Worm (Caenorhabditis elegans) whole organism, young adult: ENCODE measurements around the gene B0238.15.

Experiments
- C17E4.6 ChIP-seq: fragments of 200-800 bp; sonication (Bioruptor generic); IDR thresholded peaks from 2 replicates; pipeline ENCODE4 v1.3.6; 2022; ENCODE audit warnings: missing genetic modification reagents, missing genetic modification characterization, missing compliant biosample characterization
- D2030.7 ChIP-seq: fragments of 200-800 bp; sonication (Bioruptor generic); IDR thresholded peaks from 2 replicates; pipeline ENCODE4 v1.3.6; 2022; ENCODE audit warnings: missing genetic modification reagents, missing genetic modification characterization, missing compliant biosample characterization
- F39B2.1 ChIP-seq: fragments of 200-800 bp; sonication (Bioruptor generic); IDR thresholded peaks from 2 replicates; pipeline ENCODE4 v1.3.6; 2022; ENCODE audit warnings: missing genetic modification reagents, missing genetic modification characterization, missing compliant biosample characterization
- F57A8.1 ChIP-seq: fragments of 200-800 bp; sonication (Bioruptor generic); optimal IDR thresholded peaks from 2 replicates; lab custom pipeline; 2018; ENCODE audit warnings: mild to moderate bottlenecking, missing genetic modification characterization, moderate library complexity, missing compliant biosample characterization
- K11D2.4 ChIP-seq: fragments of 200-800 bp; sonication (Bioruptor generic); IDR thresholded peaks from 2 replicates; pipeline ENCODE4 v1.3.6; 2022; ENCODE audit warnings: missing genetic modification reagents, missing genetic modification characterization, missing compliant biosample characterization
- Y53G8AR.9 ChIP-seq: fragments of 200-800 bp; sonication (Bioruptor generic); conservative IDR thresholded peaks from 2 replicates; pipeline ENCODE4 v1.3.6; 2022; ENCODE audit warnings: missing genetic modification reagents, missing genetic modification characterization, missing compliant biosample characterization
- Y56A3A.18 ChIP-seq: fragments of 200-800 bp; sonication (Bioruptor generic); IDR thresholded peaks from 2 replicates; pipeline ENCODE4 v1.3.6; 2022; ENCODE audit warnings: missing genetic modification reagents, missing genetic modification characterization, missing compliant biosample characterization
- Y79H2A.3 ChIP-seq: fragments of 200-800 bp; sonication (Bioruptor generic); conservative IDR thresholded peaks from 2 replicates; pipeline ENCODE4 v1.3.6; 2022; ENCODE audit warnings: missing genetic modification reagents, missing genetic modification characterization, missing compliant biosample characterization
- ZK185.1 ChIP-seq: sonication (generic microtip); optimal IDR thresholded peaks from 2 replicates; lab custom pipeline; 2016; ENCODE audit warnings: mild to moderate bottlenecking, missing genetic modification characterization, missing compliant biosample characterization; ENCODE audit not compliant: poor library complexity, severe bottlenecking
- aptf-3 ChIP-seq: fragments of 200-800 bp; sonication (Bioruptor generic); IDR thresholded peaks from 2 replicates; pipeline ENCODE4 v1.3.6; 2022; ENCODE audit warnings: missing genetic modification characterization, missing compliant biosample characterization
- atf-7 ChIP-seq: sonication (generic microtip); optimal IDR thresholded peaks from 2 replicates; lab custom pipeline; 2017; ENCODE audit warnings: mild to moderate bottlenecking, missing genetic modification characterization, missing compliant biosample characterization
- bed-1 ChIP-seq: fragments of 200-800 bp; sonication (Bioruptor generic); IDR thresholded peaks from 2 replicates; pipeline ENCODE4 v1.3.6; 2022; ENCODE audit warnings: missing genetic modification reagents, missing genetic modification characterization, missing compliant biosample characterization
- cebp-1 ChIP-seq, 2 experiments: fragments of 200-800 bp in 1 of 2; sonication (Bioruptor generic) in 1 of 2; sonication (generic microtip) in 1 of 2; IDR thresholded peaks in 1 of 2; optimal IDR thresholded peaks in 1 of 2; 2 replicates each; pipeline versions ENCODE4 v1.3.6 to Lab custom; 2017 to 2022; ENCODE audit warnings: missing compliant biosample characterization in 2 of 2, missing genetic modification characterization in 2 of 2, mild to moderate bottlenecking in 1 of 2, missing genetic modification reagents in 1 of 2, moderate library complexity in 1 of 2
- ceh-40 ChIP-seq: fragments of 200-800 bp; sonication (Bioruptor generic); IDR thresholded peaks from 2 replicates; pipeline ENCODE4 v1.3.6; 2022; ENCODE audit warnings: missing genetic modification characterization, missing compliant biosample characterization
- ceh-91 ChIP-seq: fragments of 200-800 bp; sonication (Bioruptor generic); IDR thresholded peaks from 2 replicates; pipeline ENCODE4 v1.3.6; 2022; ENCODE audit warnings: missing genetic modification reagents, missing genetic modification characterization, missing compliant biosample characterization
- chd-7 ChIP-seq: sonication (generic microtip); optimal IDR thresholded peaks from 2 replicates; lab custom pipeline; 2016; ENCODE audit warnings: mild to moderate bottlenecking, missing genetic modification characterization, moderate library complexity, missing compliant biosample characterization
- dox-1 ChIP-seq: fragments of 200-800 bp; sonication (Bioruptor generic); IDR thresholded peaks from 2 replicates; pipeline ENCODE4 v1.3.6; 2022; ENCODE audit warnings: missing genetic modification reagents, missing genetic modification characterization, missing compliant biosample characterization
- egl-44 ChIP-seq: fragments of 200-800 bp; sonication (Bioruptor generic); IDR thresholded peaks from 2 replicates; pipeline ENCODE4 v1.3.6; 2022; ENCODE audit warnings: missing genetic modification reagents, missing genetic modification characterization, missing compliant biosample characterization
- ekl-4 ChIP-seq: fragments of 200-800 bp; sonication (Bioruptor generic); IDR thresholded peaks from 2 replicates; pipeline ENCODE4 v1.3.6; 2022; ENCODE audit warnings: missing genetic modification reagents, missing genetic modification characterization, missing compliant biosample characterization
- gei-17 ChIP-seq: fragments of 200-800 bp; sonication (Bioruptor generic); optimal IDR thresholded peaks from 2 replicates; lab custom pipeline; 2018; ENCODE audit warnings: mild to moderate bottlenecking, missing genetic modification characterization, missing compliant biosample characterization
- hlh-12 ChIP-seq: sonication (generic microtip); optimal IDR thresholded peaks from 2 replicates; lab custom pipeline; 2016; ENCODE audit warnings: missing genetic modification characterization, missing compliant biosample characterization
- hlh-26 ChIP-seq: fragments of 200-800 bp; sonication (Bioruptor generic); conservative IDR thresholded peaks from 2 replicates; pipeline ENCODE4 v1.3.6; 2022; ENCODE audit warnings: missing genetic modification reagents, missing genetic modification characterization, missing compliant biosample characterization
- hrde-1 ChIP-seq: sonication (generic microtip); optimal IDR thresholded peaks from 2 replicates; lab custom pipeline; 2016; ENCODE audit warnings: missing genetic modification characterization, mild to moderate bottlenecking, missing compliant biosample characterization, moderate library complexity, missing genotype, missing genetic modification reagents, borderline replicate concordance
- lag-1 ChIP-seq: fragments of 200-800 bp; sonication (Bioruptor generic); IDR thresholded peaks from 2 replicates; pipeline ENCODE4 v1.3.6; 2022; ENCODE audit warnings: missing genetic modification reagents, missing genetic modification characterization, missing compliant biosample characterization
- let-607 ChIP-seq, 2 experiments: fragments of 200-800 bp in 1 of 2; sonication (Bioruptor generic) in 1 of 2; sonication (generic microtip) in 1 of 2; optimal IDR thresholded peaks; 2 replicates each; lab custom pipeline; 2016 to 2018; ENCODE audit warnings: mild to moderate bottlenecking in 2 of 2, missing compliant biosample characterization in 2 of 2, missing genetic modification characterization in 2 of 2, moderate library complexity in 2 of 2, missing genotype in 1 of 2
- lin-26 ChIP-seq: fragments of 200-800 bp; sonication (Bioruptor generic); IDR thresholded peaks from 2 replicates; pipeline ENCODE4 v1.3.6; 2022; ENCODE audit warnings: missing genetic modification reagents, missing genetic modification characterization, missing compliant biosample characterization
- lin-54 ChIP-seq: fragments of 200-800 bp; sonication (Bioruptor generic); optimal IDR thresholded peaks from 2 replicates; lab custom pipeline; 2018; ENCODE audit warnings: mild to moderate bottlenecking, missing genetic modification characterization, missing compliant biosample characterization
- madf-10 ChIP-seq: sonication (generic microtip); optimal IDR thresholded peaks from 2 replicates; lab custom pipeline; 2016; ENCODE audit warnings: mild to moderate bottlenecking, missing genetic modification characterization, missing compliant biosample characterization
- madf-8 ChIP-seq: fragments of 200-800 bp; sonication (Bioruptor generic); conservative IDR thresholded peaks from 2 replicates; pipeline ENCODE4 v1.3.6; 2022; ENCODE audit warnings: missing genetic modification reagents, missing genetic modification characterization, missing compliant biosample characterization
- mcd-1 ChIP-seq: fragments of 200-800 bp; sonication (Bioruptor generic); IDR thresholded peaks from 2 replicates; pipeline ENCODE4 v1.3.6; 2022; ENCODE audit warnings: missing genetic modification reagents, missing genetic modification characterization, missing compliant biosample characterization
- mxl-1 ChIP-seq: sonication (generic microtip); optimal IDR thresholded peaks from 2 replicates; lab custom pipeline; 2016; ENCODE audit warnings: missing genetic modification characterization, missing compliant biosample characterization
- nfyb-1 ChIP-seq: fragments of 200-800 bp; sonication (Bioruptor generic); IDR thresholded peaks from 2 replicates; pipeline ENCODE4 v1.3.6; 2022; ENCODE audit warnings: missing genetic modification reagents, missing genetic modification characterization, missing compliant biosample characterization
- nhr-27 ChIP-seq: fragments of 200-800 bp; sonication (Bioruptor generic); optimal IDR thresholded peaks from 2 replicates; lab custom pipeline; 2018; ENCODE audit warnings: mild to moderate bottlenecking, missing genetic modification characterization, moderate library complexity, missing compliant biosample characterization
- pha-4 ChIP-seq: fragments of 150-350 bp; sonication (generic microtip); optimal IDR thresholded peaks from 2 replicates; lab custom pipeline; 2014; ENCODE audit warnings: missing biosample characterization, missing genetic modification reagents, missing genetic modification characterization
- rec-8 ChIP-seq, 2 experiments: sonication (generic microtip); optimal IDR thresholded peaks; 2 replicates each; lab custom pipeline; 2016; ENCODE audit warnings: mild to moderate bottlenecking in 2 of 2, missing genetic modification characterization in 2 of 2, missing genetic modification reagents in 2 of 2, missing genotype in 2 of 2, missing biosample characterization in 1 of 2, missing compliant biosample characterization in 1 of 2, moderate library complexity in 1 of 2
- sea-2 ChIP-seq: fragments of 200-800 bp; sonication (Bioruptor generic); IDR thresholded peaks from 2 replicates; pipeline ENCODE4 v1.3.6; 2022; ENCODE audit warnings: missing genetic modification characterization, missing compliant biosample characterization
- snpc-1.3 ChIP-seq: sonication (generic microtip); optimal IDR thresholded peaks from 2 replicates; lab custom pipeline; 2017; ENCODE audit warnings: missing genetic modification characterization, mild to moderate bottlenecking, missing compliant biosample characterization, antibody characterized with exemption, moderate library complexity, missing genotype, missing genetic modification reagents; ENCODE audit not compliant: insufficient read depth
- tbp1 ChIP-seq: fragments of 200-800 bp; sonication (Bioruptor generic); optimal IDR thresholded peaks from 2 replicates; lab custom pipeline; 2018; ENCODE audit warnings: mild to moderate bottlenecking, missing genetic modification characterization, missing compliant biosample characterization
- unc-130 ChIP-seq: sonication (generic microtip); optimal IDR thresholded peaks from 2 replicates; lab custom pipeline; 2016; ENCODE audit warnings: missing genetic modification reagents, missing genetic modification characterization, missing compliant biosample characterization
- zfh-2 ChIP-seq: fragments of 200-800 bp; sonication (Bioruptor generic); conservative IDR thresholded peaks from 2 replicates; pipeline ENCODE4 v1.3.6; 2022; ENCODE audit warnings: missing genetic modification reagents, missing genetic modification characterization, missing compliant biosample characterization
- ztf-18 ChIP-seq: sonication (generic microtip); optimal IDR thresholded peaks from 2 replicates; lab custom pipeline; 2016; ENCODE audit warnings: missing genotype, mild to moderate bottlenecking, missing genetic modification characterization, missing compliant biosample characterization
- ztf-26 ChIP-seq: sonication (generic microtip); optimal IDR thresholded peaks from 2 replicates; lab custom pipeline; 2017; ENCODE audit warnings: missing genetic modification characterization, missing compliant biosample characterization
- ztf-3 ChIP-seq: fragments of 200-800 bp; sonication (Bioruptor generic); optimal IDR thresholded peaks from 2 replicates; lab custom pipeline; 2018; ENCODE audit warnings: mild to moderate bottlenecking, missing genetic modification characterization, missing compliant biosample characterization

The B0238.15 gene

ce11 chrV:5252016-5252415 is 12.0 kb downstream of the B0238.15 start, which contains the start of gene srt-68:
Gene srt-68, minus strand, starts transcription at chrV:5252116.
- TF ChIP-seq chd-7: no peak
- no peak for TF ChIP-seq Y79H2A.3 (GFP tag; lab: Robert Waterston, UW)
- TF ChIP-seq K11D2.4 (GFP tag; lab: Robert Waterston, UW): no peak
- no peak for TF ChIP-seq nfyb-1 (GFP tag; lab: Robert Waterston, UW)
- no peak for TF ChIP-seq ekl-4
- no peak for TF ChIP-seq aptf-3 (GFP tag; lab: Robert Waterston, UW)
- TF ChIP-seq lag-1: no peak
- TF ChIP-seq gei-17 (GFP tag; lab: Kevin White, UChicago): no peak
- no peak for TF ChIP-seq ztf-18 (tag; lab: Kevin White, UChicago)
- no peak for TF ChIP-seq ceh-91 (GFP tag; lab: Robert Waterston, UW)
- no peak for TF ChIP-seq D2030.7 (GFP tag; lab: Robert Waterston, UW)
- no peak for TF ChIP-seq atf-7 (tag; lab: Kevin White, UChicago)
- TF ChIP-seq madf-10 (tag; lab: Kevin White, UChicago): no peak
- no peak for TF ChIP-seq ztf-3 (GFP tag; lab: Kevin White, UChicago)

- TF ChIP-seq lin-26 (GFP tag; lab: Robert Waterston, UW) (no peak), Y53G8AR.9 (GFP tag; lab: Robert Waterston, UW) (no peak)
Observed at ce11 chrV:5257358-5257757, 17.4 kb downstream of the B0238.15 start, which contains the start of gene srt-67. Gene srt-67, minus strand, starts transcription at chrV:5257458.

- TF ChIP-seq lin-54 (GFP tag; lab: Kevin White, UChicago) (no peak), ZK185.1 (tag; lab: Kevin White, UChicago) (no peak), zfh-2 (GFP tag; lab: Robert Waterston, UW) (no peak), ztf-26 (tag; lab: Kevin White, UChicago) (no peak), snpc-1.3 (tag; lab: Kevin White, UChicago) (no peak), mxl-1 (no peak), rec-8 (tag; optimal IDR thresholded peaks at IDR 0.05; lab: Kevin White, UChicago) (no peak), sea-2 (GFP tag; lab: Robert Waterston, UW) (no peak), bed-1 (GFP tag; lab: Robert Waterston, UW) (no peak), hlh-12 (tag; lab: Kevin White, UChicago) (no peak), hrde-1 (tag; lab: Kevin White, UChicago) (no peak), ceh-40 (GFP tag; lab: Robert Waterston, UW) (no peak), F39B2.1 (GFP tag; lab: Robert Waterston, UW) (no peak), Y56A3A.18 (GFP tag; lab: Robert Waterston, UW) (no peak), hlh-26 (GFP tag; lab: Robert Waterston, UW) (no peak)
Observed at ce11 chrV:5259448-5259847, 19.4 kb downstream of the B0238.15 start, which contains the start of gene srt-70. Gene srt-70, minus strand, starts transcription at chrV:5259548.

ce11 chrV:5262999-5263398 is 23.0 kb downstream of the B0238.15 start, which contains the start of gene cest-30:
Gene cest-30, minus strand, starts transcription at chrV:5263099.
- TF ChIP-seq cebp-1 (GFP tag; IDR thresholded peaks at IDR 0.05; lab: Robert Waterston, UW): no peak
- no peak for TF ChIP-seq cebp-1 (tag; optimal IDR thresholded peaks at IDR 0.05; lab: Kevin White, UChicago)
- no peak for TF ChIP-seq nhr-27 (tag; lab: Kevin White, UChicago)
- TF ChIP-seq mcd-1: no peak
- no peak for TF ChIP-seq unc-130
- TF ChIP-seq tbp1 (GFP tag; lab: Kevin White, UChicago): no peak
- no peak for TF ChIP-seq C17E4.6
- no peak for TF ChIP-seq F57A8.1
- TF ChIP-seq pha-4 (tag; lab: Kevin White, UChicago): no peak
- TF ChIP-seq lag-1: no peak
- TF ChIP-seq let-607 (tag; optimal IDR thresholded peaks at IDR 0.05; lab: Kevin White, UChicago): no peak
- no peak for TF ChIP-seq egl-44
- TF ChIP-seq madf-8 (GFP tag; lab: Robert Waterston, UW): no peak
- no peak for TF ChIP-seq dox-1 (GFP tag; lab: Robert Waterston, UW)
- TF ChIP-seq, all 124 proteins: peak for 0
